Fruit fly (Drosophila melanogaster): ENCODE data around the gene CG6966.
A peak's percentile ranks its signal among the peaks of the same experiment; 100 is the strongest.

Gene CG6966

dm6 chr3R:15130873-15131272 lies 35.4 kb upstream of the CG6966 start:
- TF ChIP-seq esn (GFP tag; optimal IDR thresholded peaks at IDR 0.05) (no peak), CG34406 (GFP tag; optimal IDR thresholded peaks at IDR 0.05) (no peak), Eip93F (GFP tag; optimal IDR thresholded peaks at IDR 0.05) (no peak), Ets96B (tag; optimal IDR thresholded peaks at IDR 0.05) (no peak), CG1621 (tag; optimal IDR thresholded peaks at IDR 0.05) (no peak), CG3919 (GFP tag; optimal IDR thresholded peaks at IDR 0.05) (no peak), svp (GFP tag) (no peak), CG6276 (GFP tag; optimal IDR thresholded peaks at IDR 0.05) (peak; percentile 3), achi (GFP tag; optimal IDR thresholded peaks at IDR 0.05) (no peak), Eip78C (GFP tag) (no peak), acj6 (GFP tag; optimal IDR thresholded peaks at IDR 0.05) (no peak), ss (GFP tag; optimal IDR thresholded peaks at IDR 0.05) (peak in 1 of 2 experiments; percentile 9), Blimp-1 (GFP tag; optimal IDR thresholded peaks at IDR 0.05) (no peak), dac (GFP tag; optimal IDR thresholded peaks at IDR 0.05) (no peak), cyc (GFP tag; optimal IDR thresholded peaks at IDR 0.05) (no peak), salr (GFP tag; optimal IDR thresholded peaks at IDR 0.05) (peak; percentile 44 to 51)

- TF ChIP-seq Sox102F (GFP tag; optimal IDR thresholded peaks at IDR 0.05) (no peak), Blimp-1 (GFP tag; optimal IDR thresholded peaks at IDR 0.05) (no peak), fd59A (GFP tag; optimal IDR thresholded peaks at IDR 0.05) (no peak), dac (GFP tag; optimal IDR thresholded peaks at IDR 0.05) (no peak), CG3919 (GFP tag; optimal IDR thresholded peaks at IDR 0.05) (no peak), CG32006 (GFP tag; optimal IDR thresholded peaks at IDR 0.05) (no peak), Eip78C (GFP tag) (peak; percentile 47), topi (GFP tag; optimal IDR thresholded peaks at IDR 0.05) (no peak), Gug (GFP tag; IDR thresholded peaks at IDR 0.05) (no peak), svp (GFP tag) (peak; percentile 6), Hr4 (GFP tag; optimal IDR thresholded peaks at IDR 0.05) (no peak), Met (GFP tag; optimal IDR thresholded peaks at IDR 0.05) (no peak)
Measured at dm6 chr3R:15129998-15130397, 34.6 kb upstream of the CG6966 start.

dm6 chr3R:15128646-15129429 lies 33.4 kb upstream of the CG6966 start:
- TF ChIP-seq OdsH (GFP tag; optimal IDR thresholded peaks at IDR 0.05) (peak; percentile 37), CG34406 (GFP tag; optimal IDR thresholded peaks at IDR 0.05) (no peak), cyc (GFP tag; optimal IDR thresholded peaks at IDR 0.05) (no peak), Met (GFP tag; optimal IDR thresholded peaks at IDR 0.05) (no peak), fkh (GFP tag; optimal IDR thresholded peaks at IDR 0.05) (peak; percentile 8), CG3032 (tag; optimal IDR thresholded peaks at IDR 0.05) (no peak), CG11902 (GFP tag; optimal IDR thresholded peaks at IDR 0.05) (no peak), CG15336 (GFP tag; IDR thresholded peaks at IDR 0.05) (peak; percentile 51; the same call in 1 of the 2 replicates), net (GFP tag; optimal IDR thresholded peaks at IDR 0.05) (peak; percentile 25), salr (GFP tag; optimal IDR thresholded peaks at IDR 0.05) (peak in 1 of 2 experiments; percentile 60), Lpt (GFP tag; optimal IDR thresholded peaks at IDR 0.05) (no peak), CG32006 (GFP tag; optimal IDR thresholded peaks at IDR 0.05) (peak; percentile 84), Sox14 (GFP tag; optimal IDR thresholded peaks at IDR 0.05) (no peak), CG11762 (GFP tag; optimal IDR thresholded peaks at IDR 0.05; ENCODE audit: insufficient read depth) (no peak), svp (GFP tag) (no peak), eg (GFP tag; IDR thresholded peaks at IDR 0.05) (no peak), CG8319 (GFP tag; optimal IDR thresholded peaks at IDR 0.05) (no peak), pdm3 (GFP tag; optimal IDR thresholded peaks at IDR 0.05) (peak; percentile 2), fd85E (GFP tag; optimal IDR thresholded peaks at IDR 0.05) (no peak), achi (GFP tag; optimal IDR thresholded peaks at IDR 0.05) (peak; percentile 8), ss (GFP tag; optimal IDR thresholded peaks at IDR 0.05) (no peak), CG9139 (GFP tag; optimal IDR thresholded peaks at IDR 0.05) (no peak), Sox15 (GFP tag; optimal IDR thresholded peaks at IDR 0.05) (no peak), CG6276 (GFP tag; optimal IDR thresholded peaks at IDR 0.05) (peak; percentile 70), CG10631 (GFP tag; optimal IDR thresholded peaks at IDR 0.05) (peak; percentile 8), esn (GFP tag; optimal IDR thresholded peaks at IDR 0.05) (no peak), fd59A (GFP tag; optimal IDR thresholded peaks at IDR 0.05) (no peak), Blimp-1 (GFP tag; optimal IDR thresholded peaks at IDR 0.05) (no peak), dsx (GFP tag; optimal IDR thresholded peaks at IDR 0.05; ENCODE audit: poor library complexity, severe bottlenecking) (no peak), Eip93F (GFP tag; optimal IDR thresholded peaks at IDR 0.05) (no peak), Eip78C (GFP tag) (peak; percentile 49), CG6163 (GFP tag; IDR thresholded peaks at IDR 0.05) (no peak), CG3919 (GFP tag; optimal IDR thresholded peaks at IDR 0.05) (no peak), CG8119 (GFP tag; IDR thresholded peaks at IDR 0.05) (no peak; the same call in 2 of the 3 replicates), spab (GFP tag; optimal IDR thresholded peaks at IDR 0.05) (peak; percentile 3), CG4318 (GFP tag; optimal IDR thresholded peaks at IDR 0.05) (peak; percentile 61), acj6 (GFP tag; optimal IDR thresholded peaks at IDR 0.05) (peak; percentile 14)
